Fruit fly (Drosophila melanogaster) whole organism, embryonic: ENCODE data around the gene CG33946.

Experiments used
- ATbp ChIP-seq: fragments of 200-800 bp; sonication (Bioruptor generic); optimal IDR thresholded peaks from 2 replicates; lab custom pipeline; 2017; ENCODE audit warnings: missing biosample characterization, mild to moderate bottlenecking, missing genetic modification characterization, missing genetic modification reagents
- Bdp1 ChIP-seq: fragments of 200-800 bp; sonication (Bioruptor generic); optimal IDR thresholded peaks from 3 replicates; lab custom pipeline; 2016; ENCODE audit warnings: missing biosample characterization, missing genetic modification characterization
- Bteb2 ChIP-seq: fragments of 200-800 bp; sonication (Bioruptor generic); optimal IDR thresholded peaks from 2 replicates; lab custom pipeline; 2016; ENCODE audit warnings: missing biosample characterization, missing genetic modification characterization
- CG12659 ChIP-seq: fragments of 200-800 bp; sonication (Bioruptor generic); optimal IDR thresholded peaks from 3 replicates; lab custom pipeline; 2017; ENCODE audit warnings: mild to moderate bottlenecking, missing biosample characterization, missing genetic modification reagents, missing genetic modification characterization
- CG12744 ChIP-seq: fragments of 200-800 bp; sonication (Bioruptor generic); optimal IDR thresholded peaks from 2 replicates; lab custom pipeline; 2016; ENCODE audit warnings: missing biosample characterization, missing genetic modification characterization
- CG15514 ChIP-seq: fragments of 200-800 bp; sonication (Bioruptor generic); optimal IDR thresholded peaks from 3 replicates; lab custom pipeline; 2017; ENCODE audit warnings: missing biosample characterization, missing genetic modification characterization, mild to moderate bottlenecking, moderate library complexity, missing genetic modification reagents
- CG16813 ChIP-seq: fragments of 200-800 bp; sonication (Bioruptor generic); IDR thresholded peaks from 3 replicates; pipeline ENCODE4 v1.3.6; 2022; ENCODE audit warnings: missing biosample characterization, missing genetic modification characterization; ENCODE audit not compliant: partially characterized antibody
- CG17328 ChIP-seq: fragments of 200-800 bp; sonication (Bioruptor generic); IDR thresholded peaks from 2 replicates; pipeline ENCODE4 v1.3.6; 2022; ENCODE audit warnings: missing biosample characterization, missing genetic modification characterization
- CG17912 ChIP-seq: fragments of 200-800 bp; sonication (Bioruptor generic); optimal IDR thresholded peaks from 2 replicates; lab custom pipeline; 2018; ENCODE audit warnings: missing biosample characterization, mild to moderate bottlenecking, missing genetic modification characterization
- CG1832 ChIP-seq: fragments of 200-800 bp; sonication (Bioruptor generic); optimal IDR thresholded peaks from 2 replicates; lab custom pipeline; 2017; ENCODE audit warnings: missing biosample characterization, mild to moderate bottlenecking, missing genetic modification characterization, inconsistent platforms
- CG2678 ChIP-seq: fragments of 200-800 bp; sonication (Bioruptor generic); optimal IDR thresholded peaks from 3 replicates; lab custom pipeline; 2019; ENCODE audit warnings: missing biosample characterization, mild to moderate bottlenecking, missing genetic modification characterization, moderate library complexity
- CG31365 ChIP-seq: fragments of 200-800 bp; sonication (Bioruptor generic); optimal IDR thresholded peaks from 2 replicates; lab custom pipeline; 2018; ENCODE audit warnings: missing biosample characterization, mild to moderate bottlenecking, missing genetic modification characterization
- CG33557 ChIP-seq: fragments of 200-800 bp; sonication (Bioruptor generic); optimal IDR thresholded peaks from 2 replicates; lab custom pipeline; 2019; ENCODE audit warnings: missing biosample characterization, mild to moderate bottlenecking, missing genetic modification characterization, moderate library complexity
- CG7745 ChIP-seq: fragments of 200-800 bp; sonication (Bioruptor generic); optimal IDR thresholded peaks from 2 replicates; lab custom pipeline; 2018; ENCODE audit warnings: missing biosample characterization, mild to moderate bottlenecking, missing genetic modification characterization, moderate library complexity
- CG8089 ChIP-seq: fragments of 200-800 bp; sonication (Bioruptor generic); optimal IDR thresholded peaks from 3 replicates; lab custom pipeline; 2016; ENCODE audit warnings: missing biosample characterization, missing genetic modification characterization
- CG9215 ChIP-seq: fragments of 200-800 bp; sonication (Bioruptor generic); IDR thresholded peaks from 2 replicates; pipeline ENCODE4 v1.3.6; 2022; ENCODE audit warnings: missing biosample characterization, missing genetic modification characterization
- CG9817 ChIP-seq: fragments of 200-800 bp; sonication (Bioruptor generic); optimal IDR thresholded peaks from 2 replicates; lab custom pipeline; 2018; ENCODE audit warnings: missing biosample characterization, mild to moderate bottlenecking, missing genetic modification characterization, moderate library complexity
- Chrac-16 ChIP-seq: fragments of 200-800 bp; sonication (Bioruptor generic); optimal IDR thresholded peaks from 3 replicates; lab custom pipeline; 2016; ENCODE audit warnings: missing biosample characterization, missing genetic modification characterization
- D ChIP-seq, 2 experiments: fragments of 200-800 bp in 1 of 2; fragments of >200 bp in 1 of 2; sonication (Bioruptor generic) in 1 of 2; optimal IDR thresholded peaks; 2 replicates in 1 of 2; 3 replicates in 1 of 2; lab custom pipeline; 2017; ENCODE audit warnings: mild to moderate bottlenecking in 1 of 2, missing biosample characterization in 1 of 2, missing genetic modification characterization in 1 of 2, missing genetic modification reagents in 1 of 2
- Dip2 ChIP-seq: fragments of 200-800 bp; sonication (Bioruptor generic); IDR thresholded peaks from 2 replicates; pipeline ENCODE4 v1.3.6; 2022; ENCODE audit warnings: missing biosample characterization, missing genetic modification characterization
- E2f1 ChIP-seq: fragments of 200-800 bp; sonication (Bioruptor generic); IDR thresholded peaks from 2 replicates; pipeline ENCODE4 v1.3.6; 2022; ENCODE audit warnings: missing biosample characterization, missing genetic modification characterization
- Eip74EF ChIP-seq, 2 experiments: fragments of 200-800 bp in 1 of 2; fragments of >200 bp in 1 of 2; sonication (Bioruptor generic) in 1 of 2; optimal IDR thresholded peaks; 2 replicates each; lab custom pipeline; 2017 to 2019; ENCODE audit warnings: missing biosample characterization in 2 of 2, missing genetic modification characterization in 2 of 2, mild to moderate bottlenecking in 1 of 2, moderate library complexity in 1 of 2
- HLHmδ ChIP-seq: fragments of 200-800 bp; sonication (Bioruptor generic); optimal IDR thresholded peaks from 2 replicates; lab custom pipeline; 2018; ENCODE audit warnings: missing biosample characterization, mild to moderate bottlenecking, missing genetic modification characterization, moderate library complexity
- Hmx ChIP-seq: fragments of 200-800 bp; sonication (Bioruptor generic); optimal IDR thresholded peaks from 2 replicates; lab custom pipeline; 2016; ENCODE audit warnings: missing biosample characterization, missing genetic modification characterization
- Lim3 ChIP-seq: fragments of 200-800 bp; sonication (Bioruptor generic); IDR thresholded peaks from 2 replicates; pipeline ENCODE4 v1.3.6; 2022; ENCODE audit warnings: missing biosample characterization, missing genetic modification characterization
- Lpt ChIP-seq: fragments of >200 bp; optimal IDR thresholded peaks from 2 replicates; lab custom pipeline; 2018; ENCODE audit warnings: missing biosample characterization, missing genetic modification characterization
- Mrtf ChIP-seq: fragments of 200-800 bp; sonication (Bioruptor generic); IDR thresholded peaks from 3 replicates; pipeline ENCODE4 v1.3.6; 2022; ENCODE audit warnings: missing biosample characterization, missing genetic modification characterization
- NC2α ChIP-seq: fragments of 200-800 bp; sonication (Bioruptor generic); optimal IDR thresholded peaks from 2 replicates; lab custom pipeline; 2016; ENCODE audit warnings: missing biosample characterization, missing genetic modification characterization
- Pdp1 ChIP-seq, 2 experiments: fragments of 200-800 bp; sonication (Bioruptor generic); optimal IDR thresholded peaks; 3 replicates each; lab custom pipeline; 2016; ENCODE audit warnings: missing biosample characterization in 2 of 2, missing genetic modification characterization in 2 of 2, mild to moderate bottlenecking in 1 of 2, moderate library complexity in 1 of 2
- Rx ChIP-seq: fragments of 200-800 bp; sonication (Bioruptor generic); IDR thresholded peaks from 2 replicates; pipeline ENCODE4 v1.3.6; 2022; ENCODE audit warnings: missing biosample characterization, missing genetic modification characterization
- Sry-δ ChIP-seq: fragments of 200-800 bp; sonication (Bioruptor generic); optimal IDR thresholded peaks from 2 replicates; lab custom pipeline; 2016; ENCODE audit warnings: missing biosample characterization, missing genetic modification characterization
- Stat92E ChIP-seq, 3 experiments: fragments of >200 bp in 2 of 3; fragments of 200-800 bp in 1 of 3; sonication (Bioruptor generic) in 1 of 3; optimal IDR thresholded peaks; 2 replicates each; lab custom pipeline; 2017 to 2019; ENCODE audit warnings: missing biosample characterization in 3 of 3, missing genetic modification characterization in 3 of 3, mild to moderate bottlenecking in 1 of 3, moderate library complexity in 1 of 3
- Usf ChIP-seq: fragments of 200-800 bp; sonication (Bioruptor generic); optimal IDR thresholded peaks from 2 replicates; lab custom pipeline; 2017; ENCODE audit warnings: missing genotype, missing biosample characterization, missing genetic modification characterization
- bbx ChIP-seq: fragments of 200-800 bp; sonication (Bioruptor generic); IDR thresholded peaks from 2 replicates; pipeline ENCODE4 v1.3.6; 2022; ENCODE audit warnings: missing biosample characterization, missing genetic modification characterization; ENCODE audit not compliant: partially characterized antibody
- cato ChIP-seq: fragments of 200-800 bp; sonication (Bioruptor generic); optimal IDR thresholded peaks from 2 replicates; lab custom pipeline; 2016; ENCODE audit warnings: missing biosample characterization, missing genetic modification characterization, borderline replicate concordance
- dmrt99B ChIP-seq: fragments of 200-800 bp; sonication (Bioruptor generic); optimal IDR thresholded peaks from 2 replicates; lab custom pipeline; 2018; ENCODE audit warnings: missing biosample characterization, mild to moderate bottlenecking, missing genetic modification characterization, moderate library complexity
- exex ChIP-seq: fragments of 200-800 bp; sonication (Bioruptor generic); optimal IDR thresholded peaks from 4 replicates; lab custom pipeline; 2018; ENCODE audit warnings: missing biosample characterization, mild to moderate bottlenecking, missing genetic modification characterization, moderate library complexity
- gce ChIP-seq: fragments of 200-800 bp; sonication (Bioruptor generic); IDR thresholded peaks from 3 replicates; pipeline ENCODE4 v1.3.6; 2022; ENCODE audit warnings: missing biosample characterization, missing genetic modification characterization
- ham ChIP-seq: fragments of 200-800 bp; sonication (Bioruptor generic); IDR thresholded peaks from 2 replicates; pipeline ENCODE4 v1.3.6; 2022; ENCODE audit warnings: missing biosample characterization, missing genetic modification characterization
- hth ChIP-seq: fragments of >200 bp; optimal IDR thresholded peaks from 2 replicates; lab custom pipeline; 2017; ENCODE audit warnings: inconsistent platforms
- lab ChIP-seq: fragments of 200-800 bp; sonication (Bioruptor generic); optimal IDR thresholded peaks from 3 replicates; lab custom pipeline; 2017; ENCODE audit warnings: missing biosample characterization, missing genetic modification characterization, mild to moderate bottlenecking, moderate library complexity, missing genetic modification reagents
- nom ChIP-seq: fragments of 200-800 bp; sonication (Bioruptor generic); optimal IDR thresholded peaks from 2 replicates; lab custom pipeline; 2017; ENCODE audit warnings: missing biosample characterization, missing genetic modification characterization, mild to moderate bottlenecking, moderate library complexity, missing genetic modification reagents
- org-1 ChIP-seq: fragments of 200-800 bp; sonication (Bioruptor generic); optimal IDR thresholded peaks from 2 replicates; lab custom pipeline; 2017; ENCODE audit warnings: missing biosample characterization, missing genetic modification characterization
- psq ChIP-seq: fragments of 200-800 bp; sonication (Bioruptor generic); optimal IDR thresholded peaks from 2 replicates; lab custom pipeline; 2017; ENCODE audit warnings: missing biosample characterization, missing genetic modification characterization
- sd ChIP-seq: fragments of 200-800 bp; sonication (Bioruptor generic); optimal IDR thresholded peaks from 3 replicates; lab custom pipeline; 2018; ENCODE audit warnings: missing biosample characterization, mild to moderate bottlenecking, missing genetic modification characterization, moderate library complexity
- slou ChIP-seq: fragments of 200-800 bp; sonication (Bioruptor generic); optimal IDR thresholded peaks from 3 replicates; lab custom pipeline; 2016; ENCODE audit warnings: missing biosample characterization, missing genetic modification characterization
- tap ChIP-seq: fragments of 200-800 bp; optimal IDR thresholded peaks from 3 replicates; lab custom pipeline; 2019; ENCODE audit warnings: missing biosample characterization, mild to moderate bottlenecking, missing genetic modification characterization, moderate library complexity
- tgo ChIP-seq: fragments of 200-800 bp; sonication (Bioruptor generic); IDR thresholded peaks from 3 replicates; pipeline ENCODE4 v1.3.6; 2022; ENCODE audit warnings: missing biosample characterization, missing genetic modification characterization
- tin ChIP-seq: fragments of 200-800 bp; sonication (Bioruptor generic); optimal IDR thresholded peaks from 3 replicates; lab custom pipeline; 2016; ENCODE audit warnings: missing biosample characterization, missing genetic modification characterization
- yki ChIP-seq: fragments of >200 bp; optimal IDR thresholded peaks from 3 replicates; lab custom pipeline; 2018

CG33946 gene

DNA sequence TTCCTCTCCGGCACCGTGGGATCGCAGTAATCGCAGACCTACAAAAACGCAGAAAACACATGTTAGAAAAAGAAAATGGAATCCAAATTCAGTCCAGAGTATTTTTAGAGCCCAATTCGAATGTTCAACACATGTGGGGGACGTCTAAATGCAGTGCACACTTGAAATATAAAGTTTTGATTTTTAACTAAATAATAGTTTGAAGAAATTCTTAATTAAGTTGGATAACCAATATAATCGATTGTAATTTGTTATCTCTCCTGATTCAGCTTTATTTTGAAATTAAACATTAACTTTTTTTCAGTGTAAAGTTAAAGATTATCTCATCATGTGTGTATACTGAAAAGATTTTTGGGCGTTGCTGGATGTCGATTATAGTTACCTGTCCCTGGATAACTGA lies 3.2 kb upstream of the CG33946 start (continued):
- TF ChIP-seq CG9215 (GFP tag; lab: Robert Waterston, UW), result no peak
- peak; percentile 89 for TF ChIP-seq CG17328 (GFP tag; lab: Robert Waterston, UW)
- TF ChIP-seq cato, result peak; percentile 15
- no peak for TF ChIP-seq Stat92E (GFP tag; optimal IDR thresholded peaks at IDR 0.05; lab: Kevin White, UChicago)
- no peak for TF ChIP-seq Sry-δ
- TF ChIP-seq bbx, result no peak
- TF ChIP-seq Pdp1 (GFP tag; optimal IDR thresholded peaks at IDR 0.05; lab: Kevin White, UChicago), result peak; percentile 22 to 75
- no peak for TF ChIP-seq Usf (GFP tag; lab: Kevin White, UChicago)
- TF ChIP-seq CG12744, result no peak
- no peak for TF ChIP-seq Dip2 (GFP tag; lab: Robert Waterston, UW)
- no peak for TF ChIP-seq sd (tag; lab: Kevin White, UChicago)
- no peak for TF ChIP-seq slou
- TF ChIP-seq Mrtf (GFP tag; lab: Robert Waterston, UW), result no peak
- peak; percentile 66; the same call in 2 of the 3 replicates for TF ChIP-seq tgo (GFP tag; lab: Robert Waterston, UW)
- TF ChIP-seq dmrt99B (tag; lab: Kevin White, UChicago), result peak; percentile 77
- TF ChIP-seq nom (GFP tag; lab: Kevin White, UChicago), result no peak
- TF ChIP-seq E2f1 (GFP tag; lab: Robert Waterston, UW), result peak; percentile 73
- no peak for TF ChIP-seq CG15514
- no peak for TF ChIP-seq CG1832 (GFP tag; lab: Kevin White, UChicago)
- TF ChIP-seq Lim3, result no peak
- TF ChIP-seq lab, result peak; percentile 43
- TF ChIP-seq yki, result no peak
- TF ChIP-seq Bteb2 (GFP tag; lab: Kevin White, UChicago), result peak; percentile 4
- no peak for TF ChIP-seq Bdp1
- peak; percentile 78 for TF ChIP-seq tap
- peak; percentile 48 for TF ChIP-seq tin
- peak; percentile 29 for TF ChIP-seq CG9817
- no peak for TF ChIP-seq CG8089 (GFP tag; lab: Kevin White, UChicago)
- TF ChIP-seq ham (GFP tag; lab: Robert Waterston, UW), result no peak
- TF ChIP-seq gce (GFP tag; lab: Robert Waterston, UW), result 0 out of 3 replicates have a peak, but pooled peaks have one; percentile 62
- TF ChIP-seq CG31365, result no peak
- TF ChIP-seq CG17912 (GFP tag; lab: Kevin White, UChicago), result no peak
- TF ChIP-seq D (optimal IDR thresholded peaks at IDR 0.05; lab: Kevin White, UChicago), result no peak
- TF ChIP-seq D (GFP tag; optimal IDR thresholded peaks at IDR 0.05; lab: Kevin White, UChicago), result peak; percentile 64
- TF ChIP-seq NC2α (GFP tag; lab: Kevin White, UChicago), result no peak
- TF ChIP-seq CG7745 (tag; lab: Kevin White, UChicago), result no peak
- no peak for TF ChIP-seq Rx (GFP tag; lab: Robert Waterston, UW)
- peak in 1 of 2 experiments; percentile 50 for TF ChIP-seq Eip74EF (GFP tag; optimal IDR thresholded peaks at IDR 0.05; lab: Kevin White, UChicago)
- no peak for TF ChIP-seq hth (lab: Kevin White, UChicago)
- TF ChIP-seq CG12659 (GFP tag; lab: Kevin White, UChicago), result peak; percentile 41
- peak; percentile 39 for TF ChIP-seq org-1 (GFP tag; lab: Kevin White, UChicago)
- peak; percentile 50 for TF ChIP-seq ATbp (GFP tag; lab: Kevin White, UChicago)
- TF ChIP-seq CG16813 (GFP tag; lab: Robert Waterston, UW), result no peak
- no peak for TF ChIP-seq HLHmδ (GFP tag; lab: Kevin White, UChicago)
- TF ChIP-seq Chrac-16, result peak; percentile 63
- TF ChIP-seq CG33557 (GFP tag; lab: Kevin White, UChicago), result peak; percentile 57
- no peak for TF ChIP-seq Hmx (GFP tag; lab: Kevin White, UChicago)
- TF ChIP-seq psq (GFP tag; lab: Kevin White, UChicago), result no peak
- peak; percentile 77 for TF ChIP-seq CG2678 (tag; lab: Kevin White, UChicago)
- TF ChIP-seq exex (tag; lab: Kevin White, UChicago), result no peak
- no peak for TF ChIP-seq Lpt (GFP tag; lab: Kevin White, UChicago)
